Fruit fly (Drosophila melanogaster): Measurements from ENCODE around the gene SH3PX1.

The SH3PX1 gene

DNA sequence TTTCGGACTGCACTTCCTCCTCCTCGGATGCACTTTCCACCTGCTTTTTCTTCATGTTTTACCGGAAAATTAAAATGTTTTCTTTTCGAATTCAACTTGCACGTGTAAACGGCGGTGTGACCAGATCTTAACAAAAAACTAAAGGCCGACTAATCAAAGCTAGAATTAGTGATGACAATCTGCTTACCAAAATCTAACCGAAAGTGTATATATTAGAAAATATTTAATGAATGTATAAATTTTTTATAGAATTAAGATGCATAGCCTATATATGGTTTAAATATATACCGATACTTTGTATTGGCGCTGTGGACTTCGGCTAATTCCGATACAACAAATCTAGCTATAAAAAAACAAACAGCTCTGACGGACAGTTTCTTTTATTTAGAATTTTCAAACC lies 5.3 kb upstream of the SH3PX1 start, which contains the start of the genes CG18178 and CG14174 (continued):
- TF ChIP-seq CG12155 (GFP tag; optimal IDR thresholded peaks at IDR 0.05) (peak; percentile 54), GATAe (GFP tag; conservative IDR thresholded peaks at IDR 0.05) (0 out of 2 replicates have a peak, but pooled peaks have one; percentile 22), CG14441 (GFP tag; IDR thresholded peaks at IDR 0.05) (peak; percentile 42; the same call in 1 of the 2 replicates), CG34376 (GFP tag; optimal IDR thresholded peaks at IDR 0.05) (peak; percentile 32), CG13775 (GFP tag; optimal IDR thresholded peaks at IDR 0.05) (peak; percentile 73), D19A (tag; optimal IDR thresholded peaks at IDR 0.05) (peak; percentile 61), ftz-f1 (GFP tag; optimal IDR thresholded peaks at IDR 0.05) (no peak), CG7963 (GFP tag; IDR thresholded peaks at IDR 0.05; ENCODE audit: partially characterized antibody) (no peak), CG11398 (GFP tag; optimal IDR thresholded peaks at IDR 0.05) (no peak), Oli (tag; optimal IDR thresholded peaks at IDR 0.05) (peak; percentile 68), bcd (GFP tag; optimal IDR thresholded peaks at IDR 0.05) (peak; percentile 65), CG2129 (GFP tag; IDR thresholded peaks at IDR 0.05; ENCODE audit: partially characterized antibody) (0 out of 2 replicates have a peak, but pooled peaks have one; percentile 22), Bdp1 (GFP tag; optimal IDR thresholded peaks at IDR 0.05) (no peak), usp (GFP tag; optimal IDR thresholded peaks at IDR 0.05) (no peak), mirr (GFP tag; optimal IDR thresholded peaks at IDR 0.05) (no peak), Antp (GFP tag; optimal IDR thresholded peaks at IDR 0.05) (no peak), nerfin-2 (GFP tag; IDR thresholded peaks at IDR 0.05; ENCODE audit: partially characterized antibody) (no peak), maf-S (GFP tag; optimal IDR thresholded peaks at IDR 0.05) (no peak), CG11247 (GFP tag; IDR thresholded peaks at IDR 0.05) (peak; percentile 61; the same call in 1 of the 2 replicates), CG34422 (GFP tag; IDR thresholded peaks at IDR 0.05) (peak; percentile 73), Dad (GFP tag; optimal IDR thresholded peaks at IDR 0.05) (no peak), NC2β (GFP tag; optimal IDR thresholded peaks at IDR 0.05) (no peak), croc (GFP tag; conservative IDR thresholded peaks at IDR 0.05) (peak; percentile 59; the same call in 2 of the 3 replicates), CG1647 (GFP tag; optimal IDR thresholded peaks at IDR 0.05) (no peak), CG13624 (GFP tag; optimal IDR thresholded peaks at IDR 0.05) (no peak), CG8290 (GFP tag; optimal IDR thresholded peaks at IDR 0.05) (peak; percentile 65), CG8290 (tag; optimal IDR thresholded peaks at IDR 0.05) (no peak), unc-4 (GFP tag; IDR thresholded peaks at IDR 0.05; ENCODE audit: partially characterized antibody) (peak; percentile 33; the same call in 1 of the 2 replicates), dati (GFP tag; IDR thresholded peaks at IDR 0.05) (no peak), Mrtf (GFP tag; IDR thresholded peaks at IDR 0.05) (no peak), pan (optimal IDR thresholded peaks at IDR 0.05) (no peak), pan (GFP tag; optimal IDR thresholded peaks at IDR 0.05 in 1 of 2, IDR thresholded peaks at IDR 0.05 in 1 of 2) (peak in 1 of 2 experiments; percentile 51), CG3163 (GFP tag; optimal IDR thresholded peaks at IDR 0.05) (no peak), Oaz (GFP tag; IDR thresholded peaks at IDR 0.05) (no peak), Dll (GFP tag; IDR thresholded peaks at IDR 0.05; ENCODE audit: partially characterized antibody) (peak; percentile 66), sna (GFP tag; IDR thresholded peaks at IDR 0.05; ENCODE audit: partially characterized antibody) (0 out of 2 replicates have a peak, but pooled peaks have one; percentile 22), ken (GFP tag; IDR thresholded peaks at IDR 0.05) (peak; percentile 60; the same call in 2 of the 3 replicates), Sox102F (GFP tag; optimal IDR thresholded peaks at IDR 0.05) (peak; percentile 71), Poxn (GFP tag; IDR thresholded peaks at IDR 0.05) (no peak), hkb (optimal IDR thresholded peaks at IDR 0.05) (no peak), hkb (GFP tag; IDR thresholded peaks at IDR 0.05) (peak; percentile 44; the same call in 1 of the 2 replicates), CG7556 (GFP tag; optimal IDR thresholded peaks at IDR 0.05) (peak; percentile 35), Lhr (GFP tag; optimal IDR thresholded peaks at IDR 0.05) (peak; percentile 13), stwl (tag; optimal IDR thresholded peaks at IDR 0.05) (peak; percentile 35), seq (GFP tag; IDR thresholded peaks at IDR 0.05) (0 out of 2 replicates have a peak, but pooled peaks have one; percentile 20), CG13296 (GFP tag; optimal IDR thresholded peaks at IDR 0.05) (peak; percentile 71), Bteb2 (GFP tag; optimal IDR thresholded peaks at IDR 0.05) (no peak), C15 (GFP tag; IDR thresholded peaks at IDR 0.05) (peak; percentile 14; the same call in 1 of the 3 replicates), CG10267 (tag; optimal IDR thresholded peaks at IDR 0.05) (peak; percentile 76), danr (GFP tag; IDR thresholded peaks at IDR 0.05) (0 out of 2 replicates have a peak, but pooled peaks have one; percentile 12), CG8089 (GFP tag; optimal IDR thresholded peaks at IDR 0.05) (no peak)

Measured in whole organism, embryonic.